Worm (Caenorhabditis elegans): ENCODE measurements around the gene pig-1.

DNA sequence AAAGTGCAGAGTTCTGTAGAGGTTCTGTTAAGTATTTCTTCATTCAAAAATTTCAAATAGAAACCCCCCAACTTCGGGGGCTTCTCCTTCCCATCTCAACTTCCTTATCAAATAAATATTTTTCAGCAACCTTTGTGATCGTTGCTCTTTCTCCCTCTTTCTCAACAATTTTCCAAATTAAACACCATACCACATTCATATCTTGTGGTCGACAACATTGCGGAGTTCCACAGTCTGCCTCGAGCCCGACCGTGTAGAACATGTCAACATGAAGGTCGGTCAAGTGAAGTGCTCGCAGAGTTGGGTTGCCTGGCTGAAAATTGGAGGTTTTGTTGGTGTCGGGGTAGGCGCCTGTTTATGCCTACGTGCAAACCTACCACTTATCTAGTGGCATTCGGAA, 3.3 kb upstream of the pig-1 start:
- TF ChIP-seq ama-1 (optimal IDR thresholded peaks at IDR 0.05) = no peak
- no peak for TF ChIP-seq ceh-22 (tag; optimal IDR thresholded peaks at IDR 0.05)
- TF ChIP-seq nfya-1 (tag; optimal IDR thresholded peaks at IDR 0.05) = no peak
- no peak for TF ChIP-seq fax-1 (tag; optimal IDR thresholded peaks at IDR 0.05)
- no peak for TF ChIP-seq fkh-10 (GFP tag; optimal IDR thresholded peaks at IDR 0.05)
- TF ChIP-seq hlh-15 (tag; optimal IDR thresholded peaks at IDR 0.05) = no peak
- no peak for TF ChIP-seq sox-4 (tag; optimal IDR thresholded peaks at IDR 0.05)
- no peak for TF ChIP-seq pqm-1 (tag; optimal IDR thresholded peaks at IDR 0.05)
- TF ChIP-seq syd-9 (tag; optimal IDR thresholded peaks at IDR 0.05) = no peak
- TF ChIP-seq tbx-2 (tag; optimal IDR thresholded peaks at IDR 0.05) = no peak

Measured in whole organism, late embryonic.